Fruit fly (Drosophila melanogaster) whole organism, embryonic: ENCODE measurements around the gene Ptpmeg2.

Experiments used
- Aef1 ChIP-seq: fragments of 200-800 bp; sonication (Bioruptor generic); IDR thresholded peaks from 3 replicates; pipeline ENCODE4 v1.3.6; 2022; ENCODE audit warnings: missing biosample characterization, missing genetic modification characterization
- Antp ChIP-seq: fragments of 200-800 bp; sonication (Bioruptor generic); optimal IDR thresholded peaks from 3 replicates; lab custom pipeline; 2016; ENCODE audit warnings: missing biosample characterization, missing genetic modification characterization
- Atf-2 ChIP-seq: fragments of 200-800 bp; sonication (Bioruptor generic); optimal IDR thresholded peaks from 2 replicates; lab custom pipeline; 2016; ENCODE audit warnings: missing biosample characterization, missing genetic modification characterization
- Bdp1 ChIP-seq: fragments of 200-800 bp; sonication (Bioruptor generic); optimal IDR thresholded peaks from 3 replicates; lab custom pipeline; 2016; ENCODE audit warnings: missing biosample characterization, missing genetic modification characterization
- CG10959 ChIP-seq: fragments of 200-800 bp; sonication (Bioruptor generic); IDR thresholded peaks from 2 replicates; pipeline ENCODE4 v1.3.6; 2022; ENCODE audit warnings: missing biosample characterization, missing genetic modification characterization
- CG11093 ChIP-seq: fragments of 200-800 bp; sonication (Bioruptor generic); IDR thresholded peaks from 3 replicates; pipeline ENCODE4 v1.3.6; 2022; ENCODE audit warnings: missing biosample characterization, missing genetic modification characterization
- CG11695 ChIP-seq: fragments of 200-800 bp; sonication (Bioruptor generic); IDR thresholded peaks from 3 replicates; pipeline ENCODE4 v1.3.6; 2022; ENCODE audit warnings: missing biosample characterization, missing genetic modification characterization
- CG11723 ChIP-seq: fragments of 200-800 bp; sonication (Bioruptor generic); optimal IDR thresholded peaks from 2 replicates; lab custom pipeline; 2017; ENCODE audit warnings: missing biosample characterization, mild to moderate bottlenecking, missing genetic modification characterization
- CG1233 ChIP-seq: fragments of 200-800 bp; sonication (Bioruptor generic); optimal IDR thresholded peaks from 4 replicates; lab custom pipeline; 2018; ENCODE audit warnings: missing biosample characterization, mild to moderate bottlenecking, missing genetic modification characterization
- CG14050 ChIP-seq: fragments of 200-800 bp; sonication (Bioruptor generic); IDR thresholded peaks from 3 replicates; pipeline ENCODE4 v1.3.6; 2022; ENCODE audit warnings: missing biosample characterization, missing genetic modification characterization
- CG1529 ChIP-seq: fragments of 200-800 bp; sonication (Bioruptor generic); optimal IDR thresholded peaks from 3 replicates; lab custom pipeline; 2018; ENCODE audit warnings: missing biosample characterization, missing genetic modification characterization
- CG16813 ChIP-seq: fragments of 200-800 bp; sonication (Bioruptor generic); IDR thresholded peaks from 3 replicates; pipeline ENCODE4 v1.3.6; 2022; ENCODE audit warnings: missing biosample characterization, missing genetic modification characterization; ENCODE audit not compliant: partially characterized antibody
- CG17186 ChIP-seq: fragments of 200-800 bp; sonication (Bioruptor generic); optimal IDR thresholded peaks from 3 replicates; lab custom pipeline; 2017; ENCODE audit warnings: missing biosample characterization, missing genetic modification reagents, missing genetic modification characterization
- CG17802 ChIP-seq: fragments of 200-800 bp; sonication (Bioruptor generic); optimal IDR thresholded peaks from 2 replicates; lab custom pipeline; 2018; ENCODE audit warnings: missing biosample characterization, mild to moderate bottlenecking, missing genetic modification characterization, moderate library complexity
- CG18011 ChIP-seq: fragments of 200-800 bp; sonication (Bioruptor generic); optimal IDR thresholded peaks from 2 replicates; lab custom pipeline; 2017; ENCODE audit warnings: missing biosample characterization, missing genetic modification characterization, mild to moderate bottlenecking, moderate library complexity, missing genotype
- CG2202 ChIP-seq: fragments of 200-800 bp; sonication (Bioruptor generic); optimal IDR thresholded peaks from 2 replicates; lab custom pipeline; 2018; ENCODE audit warnings: missing biosample characterization, mild to moderate bottlenecking, missing genetic modification characterization
- CG2712 ChIP-seq: fragments of 200-800 bp; optimal IDR thresholded peaks from 3 replicates; lab custom pipeline; 2019; ENCODE audit warnings: missing biosample characterization, mild to moderate bottlenecking, missing genetic modification characterization, moderate library complexity
- CG3847 ChIP-seq: fragments of 200-800 bp; sonication (Bioruptor generic); IDR thresholded peaks from 2 replicates; pipeline ENCODE4 v1.3.6; 2022; ENCODE audit warnings: missing biosample characterization, missing genetic modification characterization
- CG4617 ChIP-seq: fragments of 200-800 bp; sonication (Bioruptor generic); optimal IDR thresholded peaks from 3 replicates; lab custom pipeline; 2016; ENCODE audit warnings: missing biosample characterization, missing genetic modification characterization, borderline replicate concordance
- CG7372 ChIP-seq: fragments of 200-800 bp; sonication (Bioruptor generic); IDR thresholded peaks from 2 replicates; pipeline ENCODE4 v1.3.6; 2022; ENCODE audit warnings: missing biosample characterization, missing genetic modification characterization
- CG9932 ChIP-seq: fragments of 200-800 bp; sonication (Bioruptor generic); IDR thresholded peaks from 2 replicates; pipeline ENCODE4 v1.3.6; 2022; ENCODE audit warnings: missing biosample characterization, missing genetic modification characterization
- E2f2 ChIP-seq: fragments of 200-800 bp; sonication (Bioruptor generic); IDR thresholded peaks from 2 replicates; pipeline ENCODE4 v1.3.6; 2022; ENCODE audit warnings: missing biosample characterization, missing genetic modification characterization
- Fer3 ChIP-seq: fragments of 200-800 bp; sonication (Bioruptor generic); optimal IDR thresholded peaks from 2 replicates; lab custom pipeline; 2018; ENCODE audit warnings: missing biosample characterization, mild to moderate bottlenecking, missing genetic modification characterization, moderate library complexity
- NK7.1 ChIP-seq: fragments of 200-800 bp; sonication (Bioruptor generic); optimal IDR thresholded peaks from 3 replicates; lab custom pipeline; 2016; ENCODE audit warnings: missing biosample characterization, missing genetic modification characterization
- Sry-β ChIP-seq: fragments of 200-800 bp; sonication (Bioruptor generic); optimal IDR thresholded peaks from 2 replicates; lab custom pipeline; 2018; ENCODE audit warnings: missing biosample characterization, mild to moderate bottlenecking, missing genetic modification characterization, moderate library complexity
- Stat92E ChIP-seq, 3 experiments: fragments of >200 bp in 2 of 3; fragments of 200-800 bp in 1 of 3; sonication (Bioruptor generic) in 1 of 3; optimal IDR thresholded peaks; 2 replicates each; lab custom pipeline; 2017 to 2019; ENCODE audit warnings: missing biosample characterization in 3 of 3, missing genetic modification characterization in 3 of 3, mild to moderate bottlenecking in 1 of 3, moderate library complexity in 1 of 3
- Vsx1 ChIP-seq: fragments of 200-800 bp; sonication (Bioruptor generic); optimal IDR thresholded peaks from 2 replicates; lab custom pipeline; 2017; ENCODE audit warnings: missing biosample characterization, mild to moderate bottlenecking, missing genetic modification characterization, missing genetic modification reagents
- YL-1 ChIP-seq: fragments of 200-800 bp; sonication (Bioruptor generic); optimal IDR thresholded peaks from 3 replicates; lab custom pipeline; 2017; ENCODE audit warnings: missing biosample characterization, mild to moderate bottlenecking, missing genetic modification characterization
- br ChIP-seq: fragments of >200 bp; optimal IDR thresholded peaks from 2 replicates; lab custom pipeline; 2017
- chn ChIP-seq: fragments of 200-800 bp; sonication (Bioruptor generic); optimal IDR thresholded peaks from 2 replicates; lab custom pipeline; 2016; ENCODE audit warnings: missing biosample characterization, missing genetic modification characterization
- ci ChIP-seq: fragments of 200-800 bp; sonication (Bioruptor generic); IDR thresholded peaks from 3 replicates; pipeline ENCODE4 v1.3.6; 2022; ENCODE audit warnings: missing biosample characterization, missing genetic modification characterization
- croc ChIP-seq: fragments of 200-800 bp; sonication (Bioruptor generic); conservative IDR thresholded peaks from 3 replicates; pipeline ENCODE4 v1.3.6; 2022; ENCODE audit warnings: missing biosample characterization, missing genetic modification characterization
- crol ChIP-seq: fragments of 200-800 bp; sonication (Bioruptor generic); IDR thresholded peaks from 2 replicates; pipeline ENCODE4 v1.3.6; 2022; ENCODE audit warnings: missing biosample characterization, missing genetic modification characterization
- ems ChIP-seq: fragments of 200-800 bp; sonication (Bioruptor generic); optimal IDR thresholded peaks from 3 replicates; lab custom pipeline; 2016; ENCODE audit warnings: missing biosample characterization, missing genetic modification characterization
- en ChIP-seq: fragments of 200-800 bp; sonication (Bioruptor generic); optimal IDR thresholded peaks from 2 replicates; lab custom pipeline; 2016; ENCODE audit warnings: missing biosample characterization, missing genetic modification characterization
- eve ChIP-seq, 2 experiments: fragments of >200 bp; optimal IDR thresholded peaks; 2 replicates each; lab custom pipeline; 2017; ENCODE audit warnings: missing biosample characterization in 2 of 2, missing genetic modification characterization in 2 of 2
- fd96Cb ChIP-seq: fragments of 200-800 bp; sonication (Bioruptor generic); optimal IDR thresholded peaks from 2 replicates; lab custom pipeline; 2018; ENCODE audit warnings: missing biosample characterization, mild to moderate bottlenecking, missing genetic modification characterization, moderate library complexity
- grn ChIP-seq: fragments of 200-800 bp; sonication (Bioruptor generic); optimal IDR thresholded peaks from 3 replicates; lab custom pipeline; 2017; ENCODE audit warnings: missing biosample characterization, missing genetic modification characterization
- hb ChIP-seq: fragments of 200-800 bp; sonication (Bioruptor generic); IDR thresholded peaks from 3 replicates; pipeline ENCODE4 v1.3.6; 2022; ENCODE audit warnings: missing biosample characterization, missing genetic modification characterization; ENCODE audit not compliant: partially characterized antibody
- ken ChIP-seq: fragments of 200-800 bp; sonication (Bioruptor generic); IDR thresholded peaks from 3 replicates; pipeline ENCODE4 v1.3.6; 2022; ENCODE audit warnings: missing biosample characterization, missing genetic modification characterization
- nerfin-2 ChIP-seq: fragments of 200-800 bp; sonication (Bioruptor generic); IDR thresholded peaks from 2 replicates; pipeline ENCODE4 v1.3.6; 2022; ENCODE audit warnings: missing biosample characterization, missing genetic modification characterization; ENCODE audit not compliant: partially characterized antibody
- peb ChIP-seq: fragments of 200-800 bp; sonication (Bioruptor generic); IDR thresholded peaks from 2 replicates; pipeline ENCODE4 v1.3.6; 2022; ENCODE audit warnings: missing biosample characterization, missing genetic modification characterization
- pho ChIP-seq: fragments of 200-800 bp; sonication (Bioruptor generic); optimal IDR thresholded peaks from 2 replicates; lab custom pipeline; 2016; ENCODE audit warnings: missing biosample characterization, missing genetic modification characterization
- prd ChIP-seq, 3 experiments: fragments of >200 bp in 2 of 3; fragments of 200-800 bp in 1 of 3; sonication (Bioruptor generic) in 1 of 3; optimal IDR thresholded peaks in 2 of 3; IDR thresholded peaks in 1 of 3; 2 replicates in 2 of 3; 3 replicates in 1 of 3; pipeline versions ENCODE4 v1.3.6 to Lab custom; 2017 to 2022; ENCODE audit warnings: missing biosample characterization in 1 of 3, missing genetic modification characterization in 1 of 3
- sens-2 ChIP-seq: fragments of 200-800 bp; sonication (Bioruptor generic); IDR thresholded peaks from 2 replicates; pipeline ENCODE4 v1.3.6; 2022; ENCODE audit warnings: missing biosample characterization, missing genetic modification characterization
- shn ChIP-seq: fragments of 200-800 bp; sonication (Bioruptor generic); optimal IDR thresholded peaks from 3 replicates; lab custom pipeline; 2016; ENCODE audit warnings: missing biosample characterization, missing genetic modification characterization
- slbo ChIP-seq: fragments of 200-800 bp; sonication (Bioruptor generic); IDR thresholded peaks from 2 replicates; pipeline ENCODE4 v1.3.6; 2022; ENCODE audit warnings: missing biosample characterization, missing genetic modification characterization
- slp2 ChIP-seq: fragments of 200-800 bp; sonication (Bioruptor generic); optimal IDR thresholded peaks from 2 replicates; lab custom pipeline; 2016; ENCODE audit warnings: missing biosample characterization, missing genetic modification characterization
- unc-4 ChIP-seq: fragments of 200-800 bp; sonication (Bioruptor generic); IDR thresholded peaks from 2 replicates; pipeline ENCODE4 v1.3.6; 2022; ENCODE audit warnings: missing biosample characterization, missing genetic modification characterization; ENCODE audit not compliant: partially characterized antibody
- usp ChIP-seq: fragments of >200 bp; optimal IDR thresholded peaks from 2 replicates; lab custom pipeline; 2017; ENCODE audit warnings: missing biosample characterization, missing genetic modification characterization

Ptpmeg2 gene

DNA sequence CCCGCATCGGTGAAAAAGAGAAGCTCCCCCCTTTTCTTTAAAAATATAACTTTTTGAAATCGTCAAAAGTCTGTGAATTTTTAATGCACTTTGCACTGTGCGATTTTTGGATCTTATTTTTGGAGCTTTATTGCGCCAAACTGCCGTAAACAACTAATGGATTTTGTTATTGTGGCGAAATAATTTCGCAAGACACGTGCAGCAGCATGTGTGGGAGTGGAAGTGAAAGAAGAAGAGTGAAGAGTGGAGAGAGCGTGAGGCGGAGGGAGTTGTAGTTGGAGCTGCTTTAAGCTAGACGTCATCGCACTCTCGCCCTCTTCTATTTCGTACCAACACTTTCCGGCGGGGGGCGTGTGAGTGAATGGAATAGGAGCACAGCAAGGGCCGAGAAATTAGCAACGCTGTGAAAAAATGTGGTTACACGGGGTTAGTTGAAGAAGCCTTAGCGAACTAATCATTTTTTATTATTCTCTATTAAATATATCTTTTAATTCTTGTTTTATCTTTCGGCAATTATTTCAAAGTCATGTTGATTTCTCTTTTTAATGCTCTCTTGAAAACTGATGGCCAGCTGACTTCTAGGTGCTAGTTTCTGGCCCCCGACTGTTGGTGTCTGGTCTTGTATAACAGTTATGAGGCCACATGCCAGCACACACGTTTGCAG, 75.4 kb downstream of the Ptpmeg2 start (continued):
- TF ChIP-seq CG18011 (GFP tag; lab: Kevin White, UChicago) (peak; percentile 81), br (lab: Kevin White, UChicago) (no peak), Antp (GFP tag; lab: Kevin White, UChicago) (peak; percentile 28), CG4617 (GFP tag; lab: Kevin White, UChicago) (peak; percentile 72), CG2202 (tag; lab: Kevin White, UChicago) (peak; percentile 86), Aef1 (peak; percentile 90), Fer3 (tag; lab: Kevin White, UChicago) (peak; percentile 93), croc (GFP tag; lab: Robert Waterston, UW) (peak; percentile 91), Atf-2 (GFP tag; lab: Kevin White, UChicago) (no peak), Bdp1 (GFP tag; lab: Kevin White, UChicago) (peak; percentile 59), fd96Cb (tag; lab: Kevin White, UChicago) (peak; percentile 90), Stat92E (GFP tag; optimal IDR thresholded peaks at IDR 0.05; lab: Kevin White, UChicago) (no peak), ci (peak; percentile 95), E2f2 (GFP tag; lab: Robert Waterston, UW) (peak; percentile 75), ems (GFP tag; lab: Kevin White, UChicago) (peak; percentile 76), prd (optimal IDR thresholded peaks at IDR 0.05; lab: Kevin White, UChicago) (no peak), prd (GFP tag; IDR thresholded peaks at IDR 0.05; lab: Robert Waterston, UW) (peak; percentile 93), eve (GFP tag; optimal IDR thresholded peaks at IDR 0.05; lab: Kevin White, UChicago) (peak in 1 of 2 experiments; percentile 95), chn (GFP tag; lab: Kevin White, UChicago) (peak; percentile 57), CG17802 (tag; lab: Kevin White, UChicago) (peak; percentile 68), CG9932 (GFP tag; lab: Robert Waterston, UW) (peak; percentile 92), CG14050 (GFP tag; lab: Robert Waterston, UW) (peak; percentile 92), slp2 (GFP tag; lab: Kevin White, UChicago) (peak; percentile 59), pho (peak; percentile 66), Vsx1 (GFP tag; lab: Kevin White, UChicago) (peak; percentile 92), CG7372 (GFP tag; lab: Robert Waterston, UW) (peak; percentile 92), usp (no peak), CG10959 (GFP tag; lab: Robert Waterston, UW) (peak; percentile 73), CG11093 (GFP tag; lab: Robert Waterston, UW) (peak; percentile 92), slbo (peak; percentile 95), nerfin-2 (GFP tag; lab: Robert Waterston, UW) (no peak), unc-4 (GFP tag; lab: Robert Waterston, UW) (no peak), hb (GFP tag; lab: Robert Waterston, UW) (no peak), CG1529 (peak; percentile 90), CG11695 (GFP tag; lab: Robert Waterston, UW) (peak; percentile 95), peb (GFP tag; lab: Robert Waterston, UW) (peak; percentile 85), YL-1 (peak; percentile 78), CG16813 (GFP tag; lab: Robert Waterston, UW) (no peak), CG11723 (GFP tag; lab: Kevin White, UChicago) (peak; percentile 95), shn (peak; percentile 17), CG3847 (GFP tag; lab: Robert Waterston, UW) (peak; percentile 93), CG2712 (tag; lab: Kevin White, UChicago) (peak; percentile 95), sens-2 (GFP tag; lab: Robert Waterston, UW) (peak; percentile 75), Sry-β (GFP tag; lab: Kevin White, UChicago) (peak; percentile 31), ken (peak; percentile 81), NK7.1 (GFP tag; lab: Kevin White, UChicago) (no peak), CG17186 (peak; percentile 66), crol (GFP tag; lab: Robert Waterston, UW) (peak; percentile 84), en (GFP tag; lab: Kevin White, UChicago) (no peak), CG1233 (GFP tag; lab: Kevin White, UChicago) (peak; percentile 91), grn (GFP tag; lab: Kevin White, UChicago) (peak; percentile 37)
